Worm (Caenorhabditis elegans) whole organism, L3 larva: Measurements from ENCODE around the gene asd-1.
A peak's percentile ranks its signal among the peaks of the same experiment; 100 is the strongest.

Source experiments
- R02D3.7 ChIP-seq: fragments of 150-350 bp; optimal IDR thresholded peaks from 2 replicates; lab custom pipeline; 2014; ENCODE audit warnings: missing biosample characterization, missing genetic modification characterization
- ZK546.5 ChIP-seq: sonication (generic microtip); optimal IDR thresholded peaks from 2 replicates; lab custom pipeline; 2017; ENCODE audit warnings: missing biosample characterization, missing genetic modification characterization
- aly-2 ChIP-seq: fragments of 150-350 bp; optimal IDR thresholded peaks from 2 replicates; lab custom pipeline; 2014; ENCODE audit warnings: missing biosample characterization, missing genetic modification characterization
- ama-1 ChIP-seq: fragments of 150-350 bp; optimal IDR thresholded peaks from 2 replicates; lab custom pipeline; 2018
- ceh-16 ChIP-seq: sonication (generic microtip); optimal IDR thresholded peaks from 2 replicates; lab custom pipeline; 2017; ENCODE audit warnings: missing biosample characterization, missing genetic modification characterization
- ceh-28 ChIP-seq: fragments of 150-350 bp; optimal IDR thresholded peaks from 2 replicates; lab custom pipeline; 2014; ENCODE audit warnings: missing biosample characterization, missing genetic modification reagents, missing genetic modification characterization
- ceh-82 ChIP-seq: fragments of 150-350 bp; optimal IDR thresholded peaks from 2 replicates; lab custom pipeline; 2014; ENCODE audit warnings: missing biosample characterization, missing genetic modification characterization
- ceh-9 ChIP-seq: sonication (generic microtip); optimal IDR thresholded peaks from 2 replicates; lab custom pipeline; 2018; ENCODE audit warnings: missing biosample characterization, missing genetic modification characterization
- daf-12 ChIP-seq: fragments of 150-350 bp; optimal IDR thresholded peaks from 2 replicates; lab custom pipeline; 2014; ENCODE audit warnings: missing biosample characterization, missing genetic modification reagents, missing genetic modification characterization
- egl-27 ChIP-seq: sonication (generic microtip); optimal IDR thresholded peaks from 4 replicates; lab custom pipeline; 2017; ENCODE audit warnings: missing biosample characterization, missing genetic modification reagents, missing genetic modification characterization
- egl-5 ChIP-seq: fragments of 150-350 bp; optimal IDR thresholded peaks from 2 replicates; lab custom pipeline; 2017; ENCODE audit warnings: missing biosample characterization, missing genetic modification reagents, missing genetic modification characterization, inconsistent platforms
- elt-1 ChIP-seq: fragments of 150-350 bp; optimal IDR thresholded peaks from 2 replicates; lab custom pipeline; 2014; ENCODE audit warnings: missing biosample characterization, missing genetic modification characterization
- elt-2 ChIP-seq: sonication (generic microtip); optimal IDR thresholded peaks from 2 replicates; lab custom pipeline; 2016; ENCODE audit warnings: missing genetic modification reagents, mild to moderate bottlenecking, missing genetic modification characterization, missing compliant biosample characterization
- elt-3 ChIP-seq, 3 experiments: fragments of 150-350 bp in 1 of 3; sonication (generic microtip) in 2 of 3; optimal IDR thresholded peaks; 2 replicates in 2 of 3; 4 replicates in 1 of 3; lab custom pipeline; 2014 to 2017; ENCODE audit warnings: missing biosample characterization in 3 of 3, missing genetic modification characterization in 3 of 3
- eor-1 ChIP-seq, 2 experiments: fragments of 150-350 bp; optimal IDR thresholded peaks; 2 replicates each; lab custom pipeline; 2014 to 2018; ENCODE audit warnings: missing biosample characterization in 2 of 2, missing genetic modification characterization in 2 of 2
- fkh-10 ChIP-seq: sonication (generic microtip); optimal IDR thresholded peaks from 2 replicates; lab custom pipeline; 2017; ENCODE audit warnings: missing biosample characterization, missing genetic modification reagents, missing genetic modification characterization
- fkh-2 ChIP-seq: fragments of 150-350 bp; optimal IDR thresholded peaks from 2 replicates; lab custom pipeline; 2014; ENCODE audit warnings: missing biosample characterization, missing genetic modification reagents, missing genetic modification characterization
- hmg-11 ChIP-seq: sonication (generic microtip); optimal IDR thresholded peaks from 2 replicates; lab custom pipeline; 2016; ENCODE audit warnings: missing genetic modification characterization, missing compliant biosample characterization
- jun-1 ChIP-seq: fragments of 150-350 bp; optimal IDR thresholded peaks from 2 replicates; lab custom pipeline; 2014; ENCODE audit warnings: missing biosample characterization, missing genetic modification reagents, missing genetic modification characterization
- lin-15B ChIP-seq: fragments of 150-350 bp; optimal IDR thresholded peaks from 2 replicates; lab custom pipeline; 2014; ENCODE audit warnings: missing biosample characterization, missing genetic modification characterization
- lin-39 ChIP-seq: fragments of 150-350 bp; optimal IDR thresholded peaks from 2 replicates; lab custom pipeline; 2018; ENCODE audit warnings: missing biosample characterization, missing genetic modification reagents, missing genetic modification characterization
- lsy-12 ChIP-seq: sonication (generic microtip); optimal IDR thresholded peaks from 2 replicates; lab custom pipeline; 2016; ENCODE audit warnings: mild to moderate bottlenecking, missing genetic modification characterization, missing compliant biosample characterization
- mdl-1 ChIP-seq: fragments of 150-350 bp; optimal IDR thresholded peaks from 2 replicates; lab custom pipeline; 2014; ENCODE audit warnings: missing biosample characterization, missing genetic modification characterization
- mml-1 ChIP-seq: fragments of 150-350 bp; sonication (generic microtip); optimal IDR thresholded peaks from 3 replicates; lab custom pipeline; 2014; ENCODE audit warnings: missing biosample characterization, missing genetic modification characterization
- nfya-1 ChIP-seq: sonication (generic microtip); optimal IDR thresholded peaks from 2 replicates; lab custom pipeline; 2017; ENCODE audit warnings: missing genetic modification characterization, mild to moderate bottlenecking, missing compliant biosample characterization, antibody characterized with exemption, moderate library complexity; ENCODE audit not compliant: insufficient read depth
- nhr-11 ChIP-seq: fragments of 150-350 bp; optimal IDR thresholded peaks from 2 replicates; lab custom pipeline; 2014; ENCODE audit warnings: missing biosample characterization, missing genetic modification characterization
- nhr-12 ChIP-seq: fragments of 150-350 bp; optimal IDR thresholded peaks from 2 replicates; lab custom pipeline; 2014; ENCODE audit warnings: missing biosample characterization, missing genetic modification characterization
- nhr-23 ChIP-seq: fragments of 150-350 bp; optimal IDR thresholded peaks from 2 replicates; lab custom pipeline; 2014; ENCODE audit warnings: missing biosample characterization, missing genetic modification reagents, missing genetic modification characterization
- nhr-237 ChIP-seq: fragments of 150-350 bp; optimal IDR thresholded peaks from 2 replicates; lab custom pipeline; 2014; ENCODE audit warnings: missing biosample characterization, missing genetic modification characterization
- nhr-25 ChIP-seq: sonication (generic microtip); optimal IDR thresholded peaks from 2 replicates; lab custom pipeline; 2017; ENCODE audit warnings: missing biosample characterization, missing genetic modification characterization
- nhr-28 ChIP-seq: fragments of 150-350 bp; optimal IDR thresholded peaks from 2 replicates; lab custom pipeline; 2014; ENCODE audit warnings: missing biosample characterization, missing genetic modification characterization
- nhr-43 ChIP-seq: sonication (generic microtip); optimal IDR thresholded peaks from 2 replicates; lab custom pipeline; 2016; ENCODE audit warnings: mild to moderate bottlenecking, missing genetic modification characterization, missing compliant biosample characterization; ENCODE audit not compliant: poor library complexity, severe bottlenecking
- nhr-67 ChIP-seq: fragments of 150-350 bp; optimal IDR thresholded peaks from 2 replicates; lab custom pipeline; 2014; ENCODE audit warnings: missing biosample characterization, missing genetic modification characterization
- nhr-76 ChIP-seq: fragments of 150-350 bp; sonication (generic microtip); optimal IDR thresholded peaks from 5 replicates; lab custom pipeline; 2014; ENCODE audit warnings: missing biosample characterization, missing genetic modification characterization
- nhr-77 ChIP-seq: fragments of 150-350 bp; optimal IDR thresholded peaks from 2 replicates; lab custom pipeline; 2014; ENCODE audit warnings: missing biosample characterization, missing genetic modification characterization
- pha-4 ChIP-seq: fragments of 150-350 bp; optimal IDR thresholded peaks from 2 replicates; lab custom pipeline; 2014; ENCODE audit warnings: missing biosample characterization, missing genetic modification reagents, missing genetic modification characterization
- pqm-1 ChIP-seq: fragments of 150-350 bp; optimal IDR thresholded peaks from 2 replicates; lab custom pipeline; 2017; ENCODE audit warnings: missing biosample characterization, missing genetic modification characterization, inconsistent platforms
- sea-2 ChIP-seq: fragments of 150-350 bp; sonication (generic microtip); optimal IDR thresholded peaks from 4 replicates; lab custom pipeline; 2014; ENCODE audit warnings: missing biosample characterization, missing genetic modification reagents, missing genetic modification characterization
- skn-1 ChIP-seq: fragments of 150-350 bp; optimal IDR thresholded peaks from 2 replicates; lab custom pipeline; 2014; ENCODE audit warnings: missing biosample characterization, missing genetic modification characterization
- snpc-4 ChIP-seq: fragments of 150-350 bp; optimal IDR thresholded peaks from 2 replicates; lab custom pipeline; 2014; ENCODE audit warnings: missing biosample characterization, missing genetic modification characterization
- tbx-2 ChIP-seq: sonication (generic microtip); optimal IDR thresholded peaks from 2 replicates; lab custom pipeline; 2016; ENCODE audit warnings: mild to moderate bottlenecking, missing genetic modification characterization, missing compliant biosample characterization
- unc-39 ChIP-seq: sonication (generic microtip); optimal IDR thresholded peaks from 4 replicates; lab custom pipeline; 2017; ENCODE audit warnings: missing biosample characterization, missing genetic modification characterization
- unc-62 ChIP-seq: fragments of 150-350 bp; sonication (generic microtip); optimal IDR thresholded peaks from 4 replicates; lab custom pipeline; 2014; ENCODE audit warnings: missing biosample characterization, missing genetic modification reagents, missing genetic modification characterization
- zag-1 ChIP-seq: fragments of 150-350 bp; optimal IDR thresholded peaks from 2 replicates; lab custom pipeline; 2014; ENCODE audit warnings: missing biosample characterization, missing genetic modification characterization
- ztf-11 ChIP-seq: fragments of 150-350 bp; optimal IDR thresholded peaks from 2 replicates; lab custom pipeline; 2014; ENCODE audit warnings: missing biosample characterization, missing genetic modification characterization
- ztf-4 ChIP-seq: fragments of 150-350 bp; optimal IDR thresholded peaks from 2 replicates; lab custom pipeline; 2014; ENCODE audit warnings: missing biosample characterization, missing genetic modification characterization

The asd-1 gene

ce11 chrIII:4195306-4196008 lies 1.6 kb upstream of the asd-1 start (continued):
- TF ChIP-seq ceh-16 (no peak), ztf-11 (tag; lab: Kevin White, UChicago) (no peak), lin-15B (tag; lab: Kevin White, UChicago) (no peak), lsy-12 (tag; lab: Kevin White, UChicago) (peak; percentile 74), tbx-2 (tag; lab: Kevin White, UChicago) (peak; percentile 87), daf-12 (peak; percentile 49), pqm-1 (tag; lab: Kevin White, UChicago) (peak; percentile 30)

- TF ChIP-seq nfya-1 (tag; lab: Kevin White, UChicago) = peak; percentile 84
- no peak for TF ChIP-seq nhr-77
- no peak for TF ChIP-seq nhr-237 (tag; lab: Kevin White, UChicago)
- no peak for TF ChIP-seq nhr-43 (tag; lab: Kevin White, UChicago)
- no peak for TF ChIP-seq mml-1 (tag; lab: Kevin White, UChicago)
- no peak for TF ChIP-seq lsy-12 (tag; lab: Kevin White, UChicago)
- no peak for TF ChIP-seq sea-2 (GFP tag; lab: Kevin White, UChicago)
- TF ChIP-seq tbx-2 (tag; lab: Kevin White, UChicago) = no peak
- peak; percentile 85 for TF ChIP-seq mdl-1
- no peak for TF ChIP-seq zag-1
- TF ChIP-seq elt-1 (tag; lab: Kevin White, UChicago) = no peak
- no peak for TF ChIP-seq ztf-4
- TF ChIP-seq ceh-16 = no peak
- TF ChIP-seq lin-15B (tag; lab: Kevin White, UChicago) = peak; percentile 75
- TF ChIP-seq snpc-4 (tag; lab: Kevin White, UChicago) = peak; percentile 46
- TF ChIP-seq unc-62 (GFP tag; lab: Kevin White, UChicago) = no peak
- TF ChIP-seq skn-1 (tag; lab: Kevin White, UChicago) = peak; percentile 21
- no peak for TF ChIP-seq daf-12
- no peak for TF ChIP-seq ceh-28
- no peak for TF ChIP-seq ZK546.5 (tag; lab: Kevin White, UChicago)
- TF ChIP-seq jun-1 = no peak
- peak; percentile 20 for TF ChIP-seq egl-5 (tag; lab: Kevin White, UChicago)
- no peak for TF ChIP-seq ceh-9 (tag; lab: Kevin White, UChicago)
- no peak for TF ChIP-seq eor-1 (tag; optimal IDR thresholded peaks at IDR 0.05; lab: Kevin White, UChicago)
- peak; percentile 22 for TF ChIP-seq R02D3.7
- TF ChIP-seq hmg-11 = no peak
- TF ChIP-seq lin-39 (tag; lab: Kevin White, UChicago) = peak; percentile 60
- TF ChIP-seq nhr-25 (tag; lab: Kevin White, UChicago) = peak; percentile 58
- no peak for TF ChIP-seq pqm-1 (tag; lab: Kevin White, UChicago)
- no peak for TF ChIP-seq nhr-28
- peak; percentile 73 for TF ChIP-seq pha-4 (tag; lab: Kevin White, UChicago)
- peak; percentile 6 for TF ChIP-seq fkh-10 (GFP tag; lab: Kevin White, UChicago)
- TF ChIP-seq unc-39 (tag; lab: Kevin White, UChicago) = no peak
- TF ChIP-seq ceh-82 (tag; lab: Kevin White, UChicago) = no peak
- no peak for TF ChIP-seq nhr-23 (tag; lab: Kevin White, UChicago)
- no peak for TF ChIP-seq elt-3 (tag; optimal IDR thresholded peaks at IDR 0.05; lab: Kevin White, UChicago)
- TF ChIP-seq nhr-12 = no peak
- no peak for TF ChIP-seq ztf-11 (tag; lab: Kevin White, UChicago)
- TF ChIP-seq aly-2 = no peak
- no peak for TF ChIP-seq nhr-67 (tag; lab: Kevin White, UChicago)
- no peak for TF ChIP-seq ama-1 (lab: Kevin White, UChicago)
- no peak for TF ChIP-seq nhr-11 (tag; lab: Kevin White, UChicago)
- no peak for TF ChIP-seq nhr-76
- TF ChIP-seq elt-2 (tag; lab: Kevin White, UChicago) = no peak
- no peak for TF ChIP-seq fkh-2 (tag; lab: Kevin White, UChicago)
- no peak for TF ChIP-seq egl-27 (tag; lab: Kevin White, UChicago)
- TF ChIP-seq, all 47 proteins: peak for 11
Measured at ce11 chrIII:4196301-4196987, 641 bp upstream of the asd-1 start.
